Fruit fly (Drosophila melanogaster): ENCODE results near the gene CG32603.
A peak's percentile ranks its signal among the peaks of the same experiment; 100 is the strongest.

Gene CG32603

DNA sequence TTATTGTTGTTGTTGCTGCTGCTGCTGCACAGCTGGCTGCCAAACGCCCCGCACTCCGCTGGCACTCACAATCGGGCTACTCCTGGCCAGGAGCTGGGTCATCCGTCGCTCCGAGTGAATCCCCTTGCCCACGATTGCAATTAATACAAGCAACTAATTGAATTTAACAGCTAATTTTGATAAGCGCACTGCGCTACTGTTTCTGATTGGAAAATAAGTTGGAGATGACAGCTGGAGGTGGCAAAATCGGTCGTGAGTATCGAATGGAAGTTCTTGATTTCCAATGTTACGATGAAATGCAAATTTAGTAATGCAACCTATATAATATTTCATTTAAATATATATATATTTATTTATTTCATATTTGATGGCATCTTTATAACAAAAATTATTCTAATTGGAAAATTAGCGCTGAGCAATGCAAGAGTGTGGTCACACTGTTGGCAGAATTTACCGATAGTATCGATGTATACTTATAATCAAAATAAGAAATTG lies 49.5 kb downstream of the CG32603 start, which contains the start of gene CG42271 (continued):
- no peak for TF ChIP-seq E2f1 (GFP tag; IDR thresholded peaks at IDR 0.05)
- peak; percentile 33; the same call in 1 of the 2 replicates for TF ChIP-seq ara (GFP tag; IDR thresholded peaks at IDR 0.05)
- peak; percentile 13 for TF ChIP-seq CG17385 (GFP tag; optimal IDR thresholded peaks at IDR 0.05)
- TF ChIP-seq sna (GFP tag; IDR thresholded peaks at IDR 0.05; ENCODE audit: partially characterized antibody) = peak; percentile 95
- 0 out of 2 replicates have a peak, but pooled peaks have one; percentile 13 for TF ChIP-seq Ada2b (GFP tag; IDR thresholded peaks at IDR 0.05)
- no peak for TF ChIP-seq pan (optimal IDR thresholded peaks at IDR 0.05)
- peak in 1 of 2 experiments; percentile 6 for TF ChIP-seq pan (GFP tag; optimal IDR thresholded peaks at IDR 0.05 in 1 of 2, IDR thresholded peaks at IDR 0.05 in 1 of 2)
- TF ChIP-seq ftz-f1 (GFP tag; optimal IDR thresholded peaks at IDR 0.05) = peak; percentile 15
- peak; percentile 64 for TF ChIP-seq phol (tag; optimal IDR thresholded peaks at IDR 0.05)
- TF ChIP-seq fd96Cb (tag; optimal IDR thresholded peaks at IDR 0.05) = peak; percentile 16
- peak; percentile 21 for TF ChIP-seq CG10147 (GFP tag; optimal IDR thresholded peaks at IDR 0.05)
- peak; percentile 41 for TF ChIP-seq Xbp1 (GFP tag; optimal IDR thresholded peaks at IDR 0.05)
- peak; percentile 86 for TF ChIP-seq CG4360 (GFP tag; IDR thresholded peaks at IDR 0.05)
- peak; percentile 54; the same call in 1 of the 2 replicates for TF ChIP-seq CG6272 (GFP tag; IDR thresholded peaks at IDR 0.05)
- no peak for TF ChIP-seq CG3838 (GFP tag; optimal IDR thresholded peaks at IDR 0.05)
- peak; percentile 76 for TF ChIP-seq stwl (tag; optimal IDR thresholded peaks at IDR 0.05)
- TF ChIP-seq BEAF-32 (GFP tag; optimal IDR thresholded peaks at IDR 0.05) = peak; percentile 82
- peak; percentile 7 for TF ChIP-seq odd (GFP tag; optimal IDR thresholded peaks at IDR 0.05)
- TF ChIP-seq CG33557 (GFP tag; optimal IDR thresholded peaks at IDR 0.05) = peak; percentile 25
- 0 out of 2 replicates have a peak, but pooled peaks have one; percentile 24 for TF ChIP-seq CG9215 (GFP tag; IDR thresholded peaks at IDR 0.05)
- TF ChIP-seq CG9932 (GFP tag; IDR thresholded peaks at IDR 0.05) = peak; percentile 59
- TF ChIP-seq dpn (GFP tag; optimal IDR thresholded peaks at IDR 0.05) = peak in 1 of 2 experiments; percentile 4
- TF ChIP-seq Sry-δ (GFP tag; optimal IDR thresholded peaks at IDR 0.05) = peak; percentile 74
- peak; percentile 61 for TF ChIP-seq CG15514 (GFP tag; optimal IDR thresholded peaks at IDR 0.05)
- peak; percentile 36 for TF ChIP-seq fd3F (GFP tag; optimal IDR thresholded peaks at IDR 0.05)
- TF ChIP-seq CG6813 (GFP tag; optimal IDR thresholded peaks at IDR 0.05) = peak; percentile 25
- peak; percentile 60 for TF ChIP-seq CG10543 (GFP tag; optimal IDR thresholded peaks at IDR 0.05)
- peak; percentile 61 for TF ChIP-seq NfI (GFP tag; optimal IDR thresholded peaks at IDR 0.05)
- 0 out of 3 replicates have a peak, but pooled peaks have one; percentile 7 for TF ChIP-seq otp (GFP tag; IDR thresholded peaks at IDR 0.05)
- peak; percentile 46 for TF ChIP-seq Hr3 (GFP tag; optimal IDR thresholded peaks at IDR 0.05)
- TF ChIP-seq Eip74EF (GFP tag; optimal IDR thresholded peaks at IDR 0.05) = no peak
- TF ChIP-seq bbx (GFP tag; IDR thresholded peaks at IDR 0.05; ENCODE audit: partially characterized antibody) = peak; percentile 87
- TF ChIP-seq hbn (GFP tag; IDR thresholded peaks at IDR 0.05; ENCODE audit: partially characterized antibody) = peak; percentile 86
- TF ChIP-seq sens (GFP tag) = peak; percentile 34
- peak; percentile 46; the same call in 1 of the 2 replicates for TF ChIP-seq Xrp1 (GFP tag; IDR thresholded peaks at IDR 0.05)
- peak; percentile 63 for TF ChIP-seq sug (tag; optimal IDR thresholded peaks at IDR 0.05)
- TF ChIP-seq dysf (GFP tag; IDR thresholded peaks at IDR 0.05) = peak; percentile 31; the same call in 1 of the 3 replicates
- peak; percentile 72; the same call in 2 of the 3 replicates for TF ChIP-seq CG7963 (GFP tag; IDR thresholded peaks at IDR 0.05; ENCODE audit: partially characterized antibody)
- peak; percentile 14 for TF ChIP-seq Deaf1 (tag; optimal IDR thresholded peaks at IDR 0.05)
- peak; percentile 94 for TF ChIP-seq CG14860 (GFP tag; IDR thresholded peaks at IDR 0.05; ENCODE audit: partially characterized antibody)
- no peak for TF ChIP-seq ac (GFP tag; optimal IDR thresholded peaks at IDR 0.05)
- TF ChIP-seq CG17829 (tag; optimal IDR thresholded peaks at IDR 0.05) = peak; percentile 44
- TF ChIP-seq Spps (tag; optimal IDR thresholded peaks at IDR 0.05) = peak; percentile 13
- TF ChIP-seq CG3847 (GFP tag; IDR thresholded peaks at IDR 0.05) = peak; percentile 48
- TF ChIP-seq CG8290 (GFP tag; optimal IDR thresholded peaks at IDR 0.05) = peak; percentile 18
- no peak for TF ChIP-seq CG8290 (tag; optimal IDR thresholded peaks at IDR 0.05)
- peak in 1 of 3 experiments; percentile 48 for TF ChIP-seq lola (GFP tag; optimal IDR thresholded peaks at IDR 0.05)
- TF ChIP-seq CG13287 (GFP tag; IDR thresholded peaks at IDR 0.05; ENCODE audit: partially characterized antibody) = peak; percentile 97
- TF ChIP-seq Mes4 (GFP tag; optimal IDR thresholded peaks at IDR 0.05) = no peak
